Worm (Caenorhabditis elegans): ENCODE data around the gene Y50D4B.1.

Gene Y50D4B.1

ce11 chrV:1153925-1154324 is 41.2 kb downstream of the Y50D4B.1 start (continued):
- TF ChIP-seq blmp-1 (tag; optimal IDR thresholded peaks at IDR 0.05) (no peak), snu-23 (GFP tag; optimal IDR thresholded peaks at IDR 0.05) (peak; percentile 37), fkh-10 (GFP tag; optimal IDR thresholded peaks at IDR 0.05) (no peak), ama-1 (optimal IDR thresholded peaks at IDR 0.05) (peak; percentile 33), sox-4 (tag; optimal IDR thresholded peaks at IDR 0.05) (peak; percentile 36), lir-3 (tag; optimal IDR thresholded peaks at IDR 0.05; ENCODE audit: poor library complexity) (no peak), efl-1 (optimal IDR thresholded peaks at IDR 0.05) (peak; percentile 8 to 14), efl-1 (GFP tag; optimal IDR thresholded peaks at IDR 0.05 in 1 of 2) (peak in 1 of 2 experiments; percentile 67)

- no peak for TF ChIP-seq ztf-4 (tag; optimal IDR thresholded peaks at IDR 0.05)
- TF ChIP-seq aly-2 (tag; optimal IDR thresholded peaks at IDR 0.05): peak; percentile 19
- no peak for TF ChIP-seq pag-3 (tag; optimal IDR thresholded peaks at IDR 0.05; ENCODE audit: borderline replicate concordance, insufficient read depth)
- TF ChIP-seq pqm-1 (tag; optimal IDR thresholded peaks at IDR 0.05): no peak
- no peak for TF ChIP-seq sptf-1 (tag; optimal IDR thresholded peaks at IDR 0.05)
- no peak for TF ChIP-seq irx-1 (tag; optimal IDR thresholded peaks at IDR 0.05)
- TF ChIP-seq mep-1 (tag; optimal IDR thresholded peaks at IDR 0.05): no peak
- no peak for TF ChIP-seq nhr-47 (tag; optimal IDR thresholded peaks at IDR 0.05)
- TF ChIP-seq F16B12.6 (tag; optimal IDR thresholded peaks at IDR 0.05): no peak
- TF ChIP-seq aha-1 (tag; optimal IDR thresholded peaks at IDR 0.05): no peak
- no peak for TF ChIP-seq vab-15 (tag; optimal IDR thresholded peaks at IDR 0.05)
- no peak for TF ChIP-seq zip-4 (GFP tag; optimal IDR thresholded peaks at IDR 0.05)
- no peak for TF ChIP-seq lsy-2 (tag; optimal IDR thresholded peaks at IDR 0.05)
- no peak for TF ChIP-seq xbp-1 (tag; optimal IDR thresholded peaks at IDR 0.05)
- TF ChIP-seq nhr-11 (tag; optimal IDR thresholded peaks at IDR 0.05): no peak
- TF ChIP-seq unc-130 (tag; optimal IDR thresholded peaks at IDR 0.05): no peak
- no peak for TF ChIP-seq C04F5.9 (tag; optimal IDR thresholded peaks at IDR 0.05)
- TF ChIP-seq hlh-4 (tag; optimal IDR thresholded peaks at IDR 0.05): no peak
- TF ChIP-seq ces-1 (GFP tag; optimal IDR thresholded peaks at IDR 0.05): peak; percentile 65
- TF ChIP-seq elt-3 (tag; optimal IDR thresholded peaks at IDR 0.05): no peak
- no peak for TF ChIP-seq efl-3 (GFP tag; optimal IDR thresholded peaks at IDR 0.05)
- no peak for TF ChIP-seq unc-98 (GFP tag; IDR thresholded peaks at IDR 0.05)
- TF ChIP-seq tlp-1 (tag; optimal IDR thresholded peaks at IDR 0.05): no peak
- no peak for TF ChIP-seq nhr-76 (tag; optimal IDR thresholded peaks at IDR 0.05)
- no peak for TF ChIP-seq swsn-7 (tag; optimal IDR thresholded peaks at IDR 0.05)
- peak; percentile 25 for TF ChIP-seq blmp-1 (tag; optimal IDR thresholded peaks at IDR 0.05)
- no peak for TF ChIP-seq dpl-1 (GFP tag; optimal IDR thresholded peaks at IDR 0.05)
- no peak for TF ChIP-seq efl-1 (optimal IDR thresholded peaks at IDR 0.05)
- peak in 1 of 2 experiments; percentile 8 for TF ChIP-seq efl-1 (GFP tag; optimal IDR thresholded peaks at IDR 0.05 in 1 of 2)
- no peak for TF ChIP-seq ztf-11 (tag; optimal IDR thresholded peaks at IDR 0.05)
- no peak for TF ChIP-seq elt-2 (tag; optimal IDR thresholded peaks at IDR 0.05)
- peak; percentile 3 for TF ChIP-seq nhr-71 (tag; optimal IDR thresholded peaks at IDR 0.05)
- TF ChIP-seq isw-1 (GFP tag; IDR thresholded peaks at IDR 0.05): no peak
- TF ChIP-seq jun-1 (tag; optimal IDR thresholded peaks at IDR 0.05): no peak
- no peak for TF ChIP-seq mdl-1 (tag; optimal IDR thresholded peaks at IDR 0.05)
- no peak for TF ChIP-seq ceh-82 (tag; optimal IDR thresholded peaks at IDR 0.05)
- no peak for TF ChIP-seq ets-5 (GFP tag; IDR thresholded peaks at IDR 0.05)
- no peak for TF ChIP-seq fos-1 (tag; optimal IDR thresholded peaks at IDR 0.05)
- no peak for TF ChIP-seq fkh-8 (tag; optimal IDR thresholded peaks at IDR 0.05)
- no peak for TF ChIP-seq egl-27 (tag; optimal IDR thresholded peaks at IDR 0.05)
- TF ChIP-seq nhr-12 (tag; optimal IDR thresholded peaks at IDR 0.05): no peak
- TF ChIP-seq nhr-77 (tag; optimal IDR thresholded peaks at IDR 0.05): no peak
- no peak for TF ChIP-seq nhr-237 (tag; optimal IDR thresholded peaks at IDR 0.05)
- TF ChIP-seq skn-1 (tag; optimal IDR thresholded peaks at IDR 0.05): no peak
- no peak for TF ChIP-seq nhr-19 (GFP tag; conservative IDR thresholded peaks at IDR 0.05)
- TF ChIP-seq lin-35 (GFP tag; optimal IDR thresholded peaks at IDR 0.05): no peak
These were observed 41.9 kb downstream of the Y50D4B.1 start for ce11 chrV:1154472-1155278.

Data from whole organism, L1 larva.